Worm (Caenorhabditis elegans): ENCODE results near the gene pde-4.

DNA sequence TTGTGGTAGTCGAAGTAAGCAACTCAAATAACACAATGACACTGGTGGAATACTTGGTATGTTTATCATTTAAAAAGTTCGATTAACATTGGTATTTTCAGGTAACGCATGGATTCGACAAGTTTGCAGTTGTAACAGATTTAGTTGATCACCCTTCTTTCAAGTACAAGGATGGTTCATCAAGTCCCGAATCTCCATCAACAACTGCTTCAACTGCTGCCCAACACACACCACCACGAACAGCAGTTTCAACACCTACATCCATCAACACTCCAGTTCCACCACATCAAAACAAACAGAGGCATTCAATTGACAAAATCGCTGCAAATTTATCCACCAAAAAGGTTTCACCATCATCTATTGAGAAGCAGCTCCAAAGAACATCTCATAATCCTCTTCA, 31.4 kb upstream of the pde-4 start:
- TF ChIP-seq fos-1 (tag; optimal IDR thresholded peaks at IDR 0.05): no peak
- no peak for TF ChIP-seq ceh-82 (tag; optimal IDR thresholded peaks at IDR 0.05)
- no peak for TF ChIP-seq nhr-25 (tag; optimal IDR thresholded peaks at IDR 0.05)

Data from whole organism, L2 larva.